Worm (Caenorhabditis elegans): ENCODE results near the gene F44E7.5.

DNA sequence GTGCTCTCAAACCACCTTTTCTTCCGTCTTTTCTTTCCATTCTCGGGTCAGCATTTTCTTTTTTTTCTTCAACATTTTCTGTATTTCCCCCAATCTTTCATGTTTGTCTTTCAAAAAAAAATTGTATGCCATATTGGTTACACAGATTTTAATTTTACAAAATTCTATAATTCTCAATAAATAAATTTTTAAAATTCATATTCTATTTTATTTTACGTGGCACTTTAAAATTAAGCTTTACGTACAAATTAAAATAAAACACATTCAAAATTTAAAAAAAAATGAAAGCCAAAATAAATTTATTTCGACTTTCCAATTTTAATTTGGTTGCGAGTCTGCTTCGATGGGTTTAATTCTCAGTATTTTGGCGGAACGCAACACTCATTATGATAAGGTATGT lies 24.7 kb upstream of the F44E7.5 start, which contains the start of gene ZC250.5:
- TF ChIP-seq tra-1 (GFP tag; IDR thresholded peaks at IDR 0.05) (no peak), lsy-2 (tag; optimal IDR thresholded peaks at IDR 0.05) (no peak), nhr-237 (tag; optimal IDR thresholded peaks at IDR 0.05) (no peak), mdl-1 (tag; optimal IDR thresholded peaks at IDR 0.05) (no peak), dmd-6 (GFP tag; IDR thresholded peaks at IDR 0.05) (no peak)

Measured in whole organism, L4 larva.